Worm (Caenorhabditis elegans): ENCODE results near the gene W05B10.6.

ce11 chrV:12611029-12611428 is 47.0 kb downstream of the W05B10.6 start, which contains the start of gene cubn-1:
- TF ChIP-seq nhr-28 (tag; optimal IDR thresholded peaks at IDR 0.05) = no peak
- no peak for TF ChIP-seq nhr-76 (tag; optimal IDR thresholded peaks at IDR 0.05)
- no peak for TF ChIP-seq ceh-82 (tag; optimal IDR thresholded peaks at IDR 0.05)
- no peak for TF ChIP-seq fkh-2 (tag; optimal IDR thresholded peaks at IDR 0.05)
- no peak for TF ChIP-seq ceh-28 (tag; optimal IDR thresholded peaks at IDR 0.05)
- no peak for TF ChIP-seq elt-3 (tag; optimal IDR thresholded peaks at IDR 0.05)
- TF ChIP-seq unc-62 (GFP tag; optimal IDR thresholded peaks at IDR 0.05) = no peak
- no peak for TF ChIP-seq snpc-4 (tag; optimal IDR thresholded peaks at IDR 0.05)
- no peak for TF ChIP-seq skn-1 (tag; optimal IDR thresholded peaks at IDR 0.05)
- no peak for TF ChIP-seq pha-4 (tag; optimal IDR thresholded peaks at IDR 0.05)
- no peak for TF ChIP-seq eor-1 (tag; optimal IDR thresholded peaks at IDR 0.05)
